Worm (Caenorhabditis elegans): ENCODE measurements around the gene BE10.5.

The BE10.5 gene

DNA sequence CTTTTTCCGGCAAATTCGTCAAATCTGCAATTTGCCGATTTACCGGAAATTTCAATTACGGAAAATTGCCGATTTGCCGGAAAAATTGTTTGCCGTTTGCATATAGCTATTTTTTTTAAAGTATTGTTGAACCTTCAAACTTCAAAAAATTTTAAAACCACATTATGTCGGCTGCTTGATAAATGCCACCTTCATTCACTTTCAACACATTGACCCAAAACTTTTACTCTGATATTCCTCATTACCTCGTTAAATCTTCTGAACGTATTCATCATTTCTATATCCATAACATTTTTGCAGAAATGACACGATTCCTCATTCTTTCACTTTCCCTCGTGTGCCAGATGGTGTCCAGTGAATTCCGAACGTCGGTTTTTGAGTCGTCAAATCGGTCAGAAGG lies 22.5 kb upstream of the BE10.5 start, which contains the start of gene Y37D8A.3:
Y37D8A.3 (plus strand) TSS at position 301 of the 400 bp plus-strand sequence.
- no peak for TF ChIP-seq rnt-1 (tag; optimal IDR thresholded peaks at IDR 0.05)
- TF ChIP-seq lin-35 (GFP tag; optimal IDR thresholded peaks at IDR 0.05): no peak

- TF ChIP-seq sptf-1 (tag; optimal IDR thresholded peaks at IDR 0.05) (no peak), pax-3 (tag; optimal IDR thresholded peaks at IDR 0.05) (no peak), nhr-90 (tag; optimal IDR thresholded peaks at IDR 0.05; ENCODE audit: poor library complexity) (no peak), C16A3.4 (tag; optimal IDR thresholded peaks at IDR 0.05) (no peak), lsy-2 (tag; optimal IDR thresholded peaks at IDR 0.05) (no peak), nhr-12 (tag; optimal IDR thresholded peaks at IDR 0.05) (no peak), fos-1 (tag; optimal IDR thresholded peaks at IDR 0.05) (no peak), efl-1 (optimal IDR thresholded peaks at IDR 0.05) (no peak), efl-1 (GFP tag; optimal IDR thresholded peaks at IDR 0.05 in 1 of 2) (peak in 1 of 2 experiments; percentile 47)
Measured at ce11 chrIII:12822608-12823261, 16.1 kb upstream of the BE10.5 start.

- no peak for TF ChIP-seq fkh-10 (GFP tag; optimal IDR thresholded peaks at IDR 0.05)
- no peak for TF ChIP-seq ztf-11 (tag; optimal IDR thresholded peaks at IDR 0.05)
- TF ChIP-seq nhr-20 (tag; optimal IDR thresholded peaks at IDR 0.05): no peak
- TF ChIP-seq ceh-8 (GFP tag; optimal IDR thresholded peaks at IDR 0.05): no peak
- no peak for TF ChIP-seq nhr-77 (tag; optimal IDR thresholded peaks at IDR 0.05)
- TF ChIP-seq ets-5 (GFP tag; IDR thresholded peaks at IDR 0.05): no peak
- no peak for TF ChIP-seq jun-1 (tag; optimal IDR thresholded peaks at IDR 0.05)
- TF ChIP-seq lir-3 (tag; optimal IDR thresholded peaks at IDR 0.05; ENCODE audit: poor library complexity): no peak
- TF ChIP-seq C04F5.9 (tag; optimal IDR thresholded peaks at IDR 0.05): no peak
- no peak for TF ChIP-seq sox-4 (tag; optimal IDR thresholded peaks at IDR 0.05)
- TF ChIP-seq ceh-82 (tag; optimal IDR thresholded peaks at IDR 0.05): no peak
- no peak for TF ChIP-seq unc-86 (tag; optimal IDR thresholded peaks at IDR 0.05)
- TF ChIP-seq elt-2 (tag; optimal IDR thresholded peaks at IDR 0.05): no peak
- TF ChIP-seq dsc-1 (tag; optimal IDR thresholded peaks at IDR 0.05): no peak
- no peak for TF ChIP-seq ama-1 (optimal IDR thresholded peaks at IDR 0.05)
- no peak for TF ChIP-seq ztf-4 (tag; optimal IDR thresholded peaks at IDR 0.05)
- no peak for TF ChIP-seq alr-1 (tag; optimal IDR thresholded peaks at IDR 0.05; ENCODE audit: borderline replicate concordance)
- peak; percentile 27 for TF ChIP-seq C16A3.4 (tag; optimal IDR thresholded peaks at IDR 0.05)
- TF ChIP-seq nhr-90 (tag; optimal IDR thresholded peaks at IDR 0.05; ENCODE audit: poor library complexity): no peak
- no peak for TF ChIP-seq lin-13 (GFP tag; optimal IDR thresholded peaks at IDR 0.05)
- no peak for TF ChIP-seq lin-15B (tag; optimal IDR thresholded peaks at IDR 0.05)
- TF ChIP-seq hpl-2 (GFP tag; optimal IDR thresholded peaks at IDR 0.05): no peak
- no peak for TF ChIP-seq aly-2 (tag; optimal IDR thresholded peaks at IDR 0.05)
- no peak for TF ChIP-seq unc-62 (GFP tag; optimal IDR thresholded peaks at IDR 0.05)
- TF ChIP-seq swsn-7 (tag; optimal IDR thresholded peaks at IDR 0.05): no peak
- TF ChIP-seq mep-1 (tag; optimal IDR thresholded peaks at IDR 0.05): no peak
- no peak for TF ChIP-seq fkh-4 (tag; optimal IDR thresholded peaks at IDR 0.05; ENCODE audit: borderline replicate concordance)
- TF ChIP-seq efl-3 (GFP tag; optimal IDR thresholded peaks at IDR 0.05): no peak
- no peak for TF ChIP-seq hlh-4 (tag; optimal IDR thresholded peaks at IDR 0.05)
- no peak for TF ChIP-seq pag-3 (tag; optimal IDR thresholded peaks at IDR 0.05; ENCODE audit: borderline replicate concordance, insufficient read depth)
- TF ChIP-seq pqm-1 (tag; optimal IDR thresholded peaks at IDR 0.05): no peak
- no peak for TF ChIP-seq lin-14 (GFP tag; optimal IDR thresholded peaks at IDR 0.05)
- TF ChIP-seq C34B4.2 (tag; optimal IDR thresholded peaks at IDR 0.05): no peak
- no peak for TF ChIP-seq irx-1 (tag; optimal IDR thresholded peaks at IDR 0.05)
- peak; percentile 19 to 25 for TF ChIP-seq efl-1 (optimal IDR thresholded peaks at IDR 0.05)
- TF ChIP-seq efl-1 (GFP tag; optimal IDR thresholded peaks at IDR 0.05 in 1 of 2): peak in 1 of 2 experiments; percentile 18
- TF ChIP-seq lin-35 (GFP tag; optimal IDR thresholded peaks at IDR 0.05): peak in 1 of 2 experiments; percentile 17
- peak in 1 of 3 experiments; percentile 58 for TF ChIP-seq dpl-1 (GFP tag; optimal IDR thresholded peaks at IDR 0.05)
- no peak for TF ChIP-seq unc-98 (GFP tag; IDR thresholded peaks at IDR 0.05)
- TF ChIP-seq nhr-19 (GFP tag; conservative IDR thresholded peaks at IDR 0.05): no peak
- no peak for TF ChIP-seq isw-1 (GFP tag; IDR thresholded peaks at IDR 0.05)
- no peak for TF ChIP-seq ceh-90 (tag; optimal IDR thresholded peaks at IDR 0.05)
Measured at ce11 chrIII:12821331-12821730, 14.7 kb upstream of the BE10.5 start.

Measured in whole organism, L1 larva.